Fruit fly (Drosophila melanogaster) whole organism, wandering third instar larva: ENCODE measurements around the gene Hph.

Experiments
- CG32264 ChIP-seq: fragments of 200-800 bp; sonication (Bioruptor generic); optimal IDR thresholded peaks from 2 replicates; lab custom pipeline; 2016; ENCODE audit warnings: missing biosample characterization, missing genetic modification characterization
- CG9705 ChIP-seq: fragments of 200-800 bp; sonication (Bioruptor generic); optimal IDR thresholded peaks from 2 replicates; lab custom pipeline; 2018; ENCODE audit warnings: missing biosample characterization, mild to moderate bottlenecking, missing genetic modification characterization
- Dfd ChIP-seq: fragments of >200 bp; optimal IDR thresholded peaks from 2 replicates; lab custom pipeline; 2017; ENCODE audit warnings: missing biosample characterization, missing genetic modification characterization
- Dif ChIP-seq: fragments of 200-275, 200-300 bp; sonication (Bioruptor generic); optimal IDR thresholded peaks from 2 replicates; lab custom pipeline; 2018; ENCODE audit warnings: missing biosample characterization, missing genetic modification characterization; ENCODE audit not compliant: partially characterized antibody
- GATAd ChIP-seq: sonication (Bioruptor generic); optimal IDR thresholded peaks from 2 replicates; lab custom pipeline; 2016; ENCODE audit warnings: missing biosample characterization, missing genetic modification characterization
- HLH106 ChIP-seq: fragments of 200-800 bp; optimal IDR thresholded peaks from 3 replicates; lab custom pipeline; 2019; ENCODE audit warnings: missing biosample characterization, mild to moderate bottlenecking, missing genetic modification characterization, moderate library complexity
- Hnf4 ChIP-seq: fragments of 200-800 bp; sonication (Bioruptor generic); optimal IDR thresholded peaks from 2 replicates; lab custom pipeline; 2016; ENCODE audit warnings: missing biosample characterization, mild to moderate bottlenecking, missing genetic modification characterization
- Hr78 ChIP-seq: fragments of >200 bp; optimal IDR thresholded peaks from 2 replicates; lab custom pipeline; 2017; ENCODE audit warnings: missing biosample characterization, missing genetic modification characterization
- Hr83 ChIP-seq: fragments of 200-300 bp; sonication (Bioruptor generic); optimal IDR thresholded peaks from 2 replicates; lab custom pipeline; 2016; ENCODE audit warnings: missing biosample characterization, mild to moderate bottlenecking, missing genetic modification characterization, moderate library complexity; ENCODE audit not compliant: poor library complexity, severe bottlenecking
- Jra ChIP-seq: sonication (Bioruptor generic); optimal IDR thresholded peaks from 2 replicates; lab custom pipeline; 2016; ENCODE audit warnings: missing biosample characterization, missing genetic modification characterization
- Mio ChIP-seq: sonication (Bioruptor generic); optimal IDR thresholded peaks from 2 replicates; lab custom pipeline; 2016; ENCODE audit warnings: missing biosample characterization, missing genetic modification characterization
- Myc ChIP-seq: fragments of >200 bp; optimal IDR thresholded peaks from 2 replicates; lab custom pipeline; 2017
- N ChIP-seq: fragments of >200 bp; optimal IDR thresholded peaks from 2 replicates; lab custom pipeline; 2018; ENCODE audit warnings: missing biosample characterization, missing external identifiers, missing genetic modification characterization
- OdsH ChIP-seq: fragments of 200-800 bp; sonication (Bioruptor generic); optimal IDR thresholded peaks from 2 replicates; lab custom pipeline; 2016; ENCODE audit warnings: missing biosample characterization, mild to moderate bottlenecking, missing genetic modification characterization
- Rel ChIP-seq, 2 experiments: fragments of 200-800 bp; sonication (Bioruptor generic) in 1 of 2; optimal IDR thresholded peaks; 2 replicates in 1 of 2; 3 replicates in 1 of 2; lab custom pipeline; 2016 to 2019; ENCODE audit warnings: mild to moderate bottlenecking in 2 of 2, missing biosample characterization in 2 of 2, missing genetic modification characterization in 2 of 2, moderate library complexity in 1 of 2
- Sp1 ChIP-seq: fragments of 200-800 bp; sonication (Bioruptor generic); optimal IDR thresholded peaks from 3 replicates; lab custom pipeline; 2019; ENCODE audit warnings: missing biosample characterization, mild to moderate bottlenecking, missing genetic modification characterization, moderate library complexity
- br ChIP-seq: fragments of 200-800 bp; sonication (Bioruptor generic); optimal IDR thresholded peaks from 2 replicates; lab custom pipeline; 2016; ENCODE audit warnings: missing biosample characterization, missing genetic modification characterization
- brk ChIP-seq: fragments of 200-800 bp; sonication (Bioruptor generic); optimal IDR thresholded peaks from 2 replicates; lab custom pipeline; 2016; ENCODE audit warnings: missing biosample characterization, mild to moderate bottlenecking, missing genetic modification characterization
- dl ChIP-seq, 2 experiments: fragments of 175-275, 200-275 bp in 1 of 2; fragments of 200-275 bp in 1 of 2; sonication (Bioruptor generic); optimal IDR thresholded peaks; lab custom pipeline; 2018; ENCODE audit warnings: mild to moderate bottlenecking in 2 of 2, missing biosample characterization in 2 of 2, missing genetic modification characterization in 2 of 2, moderate library complexity in 2 of 2; ENCODE audit not compliant: partially characterized antibody in 2 of 2, insufficient read depth in 1 of 2
- foxo ChIP-seq, 2 experiments: fragments of 200-800 bp; sonication (Bioruptor generic); optimal IDR thresholded peaks; 2 replicates in 1 of 2; 3 replicates in 1 of 2; lab custom pipeline; 2016 to 2017; ENCODE audit warnings: missing biosample characterization in 2 of 2, missing genetic modification characterization in 2 of 2
- fru ChIP-seq: fragments of 200-800 bp; sonication (Bioruptor generic); optimal IDR thresholded peaks from 3 replicates; lab custom pipeline; 2016; ENCODE audit warnings: missing biosample characterization, mild to moderate bottlenecking, missing genetic modification characterization
- h ChIP-seq: fragments of 200-800 bp; sonication (Bioruptor generic); optimal IDR thresholded peaks from 3 replicates; lab custom pipeline; 2016; ENCODE audit warnings: missing biosample characterization, mild to moderate bottlenecking, missing genetic modification characterization
- jim ChIP-seq: fragments of 175-275, 200-325 bp; sonication (Bioruptor generic); optimal IDR thresholded peaks from 2 replicates; lab custom pipeline; 2016; ENCODE audit warnings: missing biosample characterization, mild to moderate bottlenecking, missing genetic modification characterization
- lola ChIP-seq: fragments of >200 bp; optimal IDR thresholded peaks from 2 replicates; lab custom pipeline; 2017; ENCODE audit warnings: missing biosample characterization, missing genetic modification characterization
- pan ChIP-seq: fragments of >200 bp; optimal IDR thresholded peaks from 2 replicates; lab custom pipeline; 2017
- psq ChIP-seq: fragments of 200-800 bp; sonication (Bioruptor generic); optimal IDR thresholded peaks from 3 replicates; lab custom pipeline; 2017; ENCODE audit warnings: missing biosample characterization, mild to moderate bottlenecking, missing genetic modification characterization, moderate library complexity
- rgr ChIP-seq: fragments of 200-800 bp; sonication (Bioruptor generic); optimal IDR thresholded peaks from 3 replicates; lab custom pipeline; 2016; ENCODE audit warnings: missing biosample characterization, mild to moderate bottlenecking, missing genetic modification characterization
- sage ChIP-seq: fragments of 200-800 bp; sonication (Bioruptor generic); optimal IDR thresholded peaks from 2 replicates; lab custom pipeline; 2016; ENCODE audit warnings: missing biosample characterization, mild to moderate bottlenecking, missing genetic modification characterization
- sv ChIP-seq: fragments of 200-800 bp; sonication (Bioruptor generic); optimal IDR thresholded peaks from 3 replicates; lab custom pipeline; 2016; ENCODE audit warnings: missing biosample characterization, missing genetic modification characterization
- tai ChIP-seq: sonication (Bioruptor generic); optimal IDR thresholded peaks from 2 replicates; lab custom pipeline; 2016; ENCODE audit warnings: missing biosample characterization, missing genetic modification characterization
- usp ChIP-seq: fragments of >200 bp; optimal IDR thresholded peaks from 2 replicates; lab custom pipeline; 2017; ENCODE audit warnings: missing biosample characterization, missing genetic modification characterization
- woc ChIP-seq: sonication (Bioruptor generic); optimal IDR thresholded peaks from 2 replicates; lab custom pipeline; 2016; ENCODE audit warnings: missing biosample characterization, mild to moderate bottlenecking, missing genetic modification characterization

Hph gene

dm6 chr3R:5237215-5237614 is 19.6 kb upstream of the Hph start, which contains the start of gene rtp:
rtp (minus strand) TSS chr3R:5237315.
- TF ChIP-seq HLH106 (tag; lab: Kevin White, UChicago) (no peak), Mio (no peak), Sp1 (GFP tag; lab: Kevin White, UChicago) (no peak), Jra (no peak), psq (GFP tag; lab: Kevin White, UChicago) (no peak), jim (GFP tag; lab: Kevin White, UChicago) (no peak), Dfd (no peak), Myc (lab: Kevin White, UChicago) (no peak), CG9705 (GFP tag; lab: Kevin White, UChicago) (no peak)

DNA sequence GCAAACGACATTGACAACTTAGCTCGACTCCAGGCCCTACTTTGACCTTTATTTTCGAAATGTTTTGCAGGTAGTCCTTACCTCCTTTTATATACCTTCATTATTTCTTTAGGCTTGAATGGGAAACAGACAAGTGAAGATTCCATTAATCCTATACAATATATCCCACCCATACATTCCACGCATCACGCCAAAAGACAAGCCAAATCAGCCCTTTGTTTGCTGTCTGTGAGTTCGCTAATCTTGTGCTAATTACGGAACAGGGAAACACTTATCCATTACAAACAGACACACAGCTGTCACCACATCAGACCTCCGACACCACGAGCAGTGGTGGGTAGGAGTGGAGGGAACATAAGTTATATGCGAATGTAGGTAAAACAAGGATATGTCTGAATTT is 16.1 kb upstream of the Hph start, which contains the start of gene CG33293:
TSS of gene CG33293 (minus strand) at position 15 of the 400 bp plus-strand sequence.
- TF ChIP-seq sage (GFP tag; lab: Kevin White, UChicago) (no peak), woc (GFP tag; lab: Kevin White, UChicago) (no peak), jim (GFP tag; lab: Kevin White, UChicago) (no peak), brk (GFP tag; lab: Kevin White, UChicago) (no peak), usp (GFP tag; lab: Kevin White, UChicago) (no peak), sv (GFP tag; lab: Kevin White, UChicago) (no peak), Hr83 (GFP tag; lab: Kevin White, UChicago) (no peak), Rel (GFP tag; optimal IDR thresholded peaks at IDR 0.05; lab: Kevin White, UChicago) (no peak), Rel (tag; optimal IDR thresholded peaks at IDR 0.05; lab: Kevin White, UChicago) (no peak), tai (no peak), pan (no peak), psq (GFP tag; lab: Kevin White, UChicago) (no peak), fru (no peak), OdsH (GFP tag; lab: Kevin White, UChicago) (no peak), N (GFP tag; lab: Kevin White, UChicago) (no peak), dl (GFP tag; optimal IDR thresholded peaks at IDR 0.05; lab: Kevin White, UChicago; ENCODE audit: insufficient read depth in 1 of 2, partially characterized antibody in 2 of 2) (no peak)

DNA sequence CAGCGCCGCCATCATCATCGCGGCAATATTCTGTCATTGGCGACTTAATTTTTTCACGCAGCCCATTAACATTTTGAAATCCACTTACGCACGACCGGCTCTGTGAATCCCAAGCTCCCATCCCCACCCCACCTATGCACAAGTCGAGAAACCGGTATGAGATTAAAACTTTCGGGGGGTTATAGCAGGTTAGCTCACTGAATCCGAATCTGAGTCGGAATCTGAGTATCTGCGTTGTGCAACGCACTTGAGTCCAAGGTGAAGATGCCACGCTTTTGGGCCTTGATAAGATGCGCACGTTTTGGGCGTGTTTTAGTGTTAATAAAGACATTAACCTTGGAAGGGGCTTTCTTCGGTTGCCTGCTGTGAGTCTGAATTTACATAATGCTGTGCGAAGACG is 9.9 kb upstream of the Hph start:
- no peak for TF ChIP-seq Hr78 (GFP tag; lab: Kevin White, UChicago)
- TF ChIP-seq pan = no peak
- peak; percentile 5 for TF ChIP-seq OdsH (GFP tag; lab: Kevin White, UChicago)
- no peak for TF ChIP-seq Sp1 (GFP tag; lab: Kevin White, UChicago)
- no peak for TF ChIP-seq br (GFP tag; lab: Kevin White, UChicago)
- TF ChIP-seq Dif = peak; percentile 44
- no peak for TF ChIP-seq Rel (GFP tag; optimal IDR thresholded peaks at IDR 0.05; lab: Kevin White, UChicago)
- peak; percentile 94 for TF ChIP-seq Rel (tag; optimal IDR thresholded peaks at IDR 0.05; lab: Kevin White, UChicago)
- TF ChIP-seq, all 38 proteins: peak for 3

DNA sequence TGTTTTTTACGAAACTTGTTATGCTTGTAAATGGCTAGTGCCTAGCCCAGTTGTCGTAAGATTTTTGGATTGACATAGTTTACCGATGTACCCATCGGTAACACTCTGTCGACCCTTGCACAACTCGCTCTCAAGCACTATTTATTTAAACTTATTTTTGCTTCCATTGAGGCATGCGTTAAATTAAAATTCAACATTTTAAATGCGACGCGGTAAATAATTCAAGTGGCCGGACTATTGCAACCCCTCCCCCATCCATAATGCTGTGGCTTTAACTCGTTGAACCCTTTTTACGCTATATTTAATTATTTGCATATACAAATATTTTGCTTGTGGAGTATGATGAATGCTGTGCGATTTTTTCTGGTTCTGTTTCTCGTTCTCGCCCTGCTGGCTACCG is 7.5 kb upstream of the Hph start:
- TF ChIP-seq rgr (GFP tag; lab: Kevin White, UChicago) = no peak
- no peak for TF ChIP-seq foxo (GFP tag; optimal IDR thresholded peaks at IDR 0.05; lab: Kevin White, UChicago)
- no peak for TF ChIP-seq br (GFP tag; lab: Kevin White, UChicago)
- no peak for TF ChIP-seq GATAd (GFP tag; lab: Kevin White, UChicago)
- no peak for TF ChIP-seq jim (GFP tag; lab: Kevin White, UChicago)
- TF ChIP-seq CG32264 (GFP tag; lab: Kevin White, UChicago) = no peak
- no peak for TF ChIP-seq Hnf4
- no peak for TF ChIP-seq usp (GFP tag; lab: Kevin White, UChicago)
- no peak for TF ChIP-seq CG9705 (GFP tag; lab: Kevin White, UChicago)
- no peak for TF ChIP-seq Jra
- TF ChIP-seq Hr78 (GFP tag; lab: Kevin White, UChicago) = no peak
- TF ChIP-seq lola (GFP tag; lab: Kevin White, UChicago) = no peak
- TF ChIP-seq h = no peak
- no peak for TF ChIP-seq Dif
- TF ChIP-seq brk (GFP tag; lab: Kevin White, UChicago) = no peak
